Worm (Caenorhabditis elegans): Measurements from ENCODE around the gene arcp-1.
A peak's percentile ranks its signal among the peaks of the same experiment; 100 is the strongest.

Gene arcp-1

ce11 chrIII:3786427-3786935 lies 27.3 kb upstream of the arcp-1 start, which contains the start of gene acy-3:
Gene acy-3 (minus strand): TSS chrIII:3786477.
- no peak for TF ChIP-seq hmbx-1 (tag; optimal IDR thresholded peaks at IDR 0.05)
- 0 out of 2 replicates have a peak, but pooled peaks have one; percentile 30 for TF ChIP-seq flt-1 (GFP tag; IDR thresholded peaks at IDR 0.05)

- TF ChIP-seq pes-1 (GFP tag; IDR thresholded peaks at IDR 0.05) (no peak), flt-1 (GFP tag; IDR thresholded peaks at IDR 0.05) (no peak), F13C5.2 (tag; optimal IDR thresholded peaks at IDR 0.05) (no peak), sea-1 (GFP tag; conservative IDR thresholded peaks at IDR 0.05) (no peak), tbx-37 (GFP tag; conservative IDR thresholded peaks at IDR 0.05) (no peak), ceh-36 (tag; optimal IDR thresholded peaks at IDR 0.05) (no peak), scrt-1 (GFP tag; IDR thresholded peaks at IDR 0.05) (no peak), aly-1 (tag; optimal IDR thresholded peaks at IDR 0.05) (no peak), tbx-11 (GFP tag; IDR thresholded peaks at IDR 0.05) (no peak), hmbx-1 (tag; optimal IDR thresholded peaks at IDR 0.05) (no peak), ets-7 (tag; optimal IDR thresholded peaks at IDR 0.05) (no peak), hmg-4 (GFP tag; optimal IDR thresholded peaks at IDR 0.05) (no peak), hnd-1 (tag; optimal IDR thresholded peaks at IDR 0.05) (no peak), B0310.2 (tag; optimal IDR thresholded peaks at IDR 0.05) (no peak), ama-1 (optimal IDR thresholded peaks at IDR 0.05) (no peak), tra-4 (tag; optimal IDR thresholded peaks at IDR 0.05) (no peak), ceh-13 (GFP tag; optimal IDR thresholded peaks at IDR 0.05) (no peak)
These were observed 25.9 kb upstream of the arcp-1 start for ce11 chrIII:3785094-3785493.

- TF ChIP-seq ama-1 (optimal IDR thresholded peaks at IDR 0.05) (no peak), ceh-36 (tag; optimal IDR thresholded peaks at IDR 0.05) (no peak), ceh-13 (GFP tag; optimal IDR thresholded peaks at IDR 0.05) (no peak), tra-4 (tag; optimal IDR thresholded peaks at IDR 0.05) (no peak), tbx-37 (GFP tag; conservative IDR thresholded peaks at IDR 0.05) (no peak), sea-1 (GFP tag; conservative IDR thresholded peaks at IDR 0.05) (no peak), hnd-1 (tag; optimal IDR thresholded peaks at IDR 0.05) (no peak), scrt-1 (GFP tag; IDR thresholded peaks at IDR 0.05) (no peak), aly-1 (tag; optimal IDR thresholded peaks at IDR 0.05) (no peak), ets-7 (tag; optimal IDR thresholded peaks at IDR 0.05) (no peak), hmbx-1 (tag; optimal IDR thresholded peaks at IDR 0.05) (no peak), flt-1 (GFP tag; IDR thresholded peaks at IDR 0.05) (no peak), B0310.2 (tag; optimal IDR thresholded peaks at IDR 0.05) (no peak), F13C5.2 (tag; optimal IDR thresholded peaks at IDR 0.05) (no peak), hmg-4 (GFP tag; optimal IDR thresholded peaks at IDR 0.05) (no peak), tbx-11 (GFP tag; IDR thresholded peaks at IDR 0.05) (no peak), pes-1 (GFP tag; IDR thresholded peaks at IDR 0.05) (no peak)
These were observed 24.7 kb upstream of the arcp-1 start for ce11 chrIII:3783914-3784313.

- no peak for TF ChIP-seq ama-1 (optimal IDR thresholded peaks at IDR 0.05)
- TF ChIP-seq hmg-4 (GFP tag; optimal IDR thresholded peaks at IDR 0.05), result no peak
- TF ChIP-seq pes-1 (GFP tag; IDR thresholded peaks at IDR 0.05), result no peak
- no peak for TF ChIP-seq aly-1 (tag; optimal IDR thresholded peaks at IDR 0.05)
- TF ChIP-seq tbx-37 (GFP tag; conservative IDR thresholded peaks at IDR 0.05), result no peak
- no peak for TF ChIP-seq hmbx-1 (tag; optimal IDR thresholded peaks at IDR 0.05)
- TF ChIP-seq hnd-1 (tag; optimal IDR thresholded peaks at IDR 0.05), result no peak
- no peak for TF ChIP-seq sea-1 (GFP tag; conservative IDR thresholded peaks at IDR 0.05)
These were observed 23.6 kb upstream of the arcp-1 start for ce11 chrIII:3782853-3783252.

ce11 chrIII:3781827-3782226 lies 22.6 kb upstream of the arcp-1 start:
- TF ChIP-seq ceh-36 (tag; optimal IDR thresholded peaks at IDR 0.05) (no peak), tra-4 (tag; optimal IDR thresholded peaks at IDR 0.05) (no peak), aly-1 (tag; optimal IDR thresholded peaks at IDR 0.05) (no peak), hmbx-1 (tag; optimal IDR thresholded peaks at IDR 0.05) (no peak), hnd-1 (tag; optimal IDR thresholded peaks at IDR 0.05) (no peak), hmg-4 (GFP tag; optimal IDR thresholded peaks at IDR 0.05) (no peak), pes-1 (GFP tag; IDR thresholded peaks at IDR 0.05) (no peak), ama-1 (optimal IDR thresholded peaks at IDR 0.05) (no peak), tbx-11 (GFP tag; IDR thresholded peaks at IDR 0.05) (no peak), ets-7 (tag; optimal IDR thresholded peaks at IDR 0.05) (no peak), scrt-1 (GFP tag; IDR thresholded peaks at IDR 0.05) (no peak), tbx-37 (GFP tag; conservative IDR thresholded peaks at IDR 0.05) (no peak), B0310.2 (tag; optimal IDR thresholded peaks at IDR 0.05) (no peak), ceh-13 (GFP tag; optimal IDR thresholded peaks at IDR 0.05) (no peak), flt-1 (GFP tag; IDR thresholded peaks at IDR 0.05) (no peak), sea-1 (GFP tag; conservative IDR thresholded peaks at IDR 0.05) (no peak), F13C5.2 (tag; optimal IDR thresholded peaks at IDR 0.05) (no peak)

ce11 chrIII:3774550-3774949 lies 15.3 kb upstream of the arcp-1 start:
- TF ChIP-seq tra-4 (tag; optimal IDR thresholded peaks at IDR 0.05) (no peak), sea-1 (GFP tag; conservative IDR thresholded peaks at IDR 0.05) (no peak), hmg-4 (GFP tag; optimal IDR thresholded peaks at IDR 0.05) (no peak), ets-7 (tag; optimal IDR thresholded peaks at IDR 0.05) (no peak), pes-1 (GFP tag; IDR thresholded peaks at IDR 0.05) (no peak), aly-1 (tag; optimal IDR thresholded peaks at IDR 0.05) (no peak), hnd-1 (tag; optimal IDR thresholded peaks at IDR 0.05) (no peak), ceh-13 (GFP tag; optimal IDR thresholded peaks at IDR 0.05) (no peak), tbx-37 (GFP tag; conservative IDR thresholded peaks at IDR 0.05) (no peak), ceh-36 (tag; optimal IDR thresholded peaks at IDR 0.05) (no peak), tbx-11 (GFP tag; IDR thresholded peaks at IDR 0.05) (no peak), ama-1 (optimal IDR thresholded peaks at IDR 0.05) (no peak), hmbx-1 (tag; optimal IDR thresholded peaks at IDR 0.05) (no peak), F13C5.2 (tag; optimal IDR thresholded peaks at IDR 0.05) (no peak)

- TF ChIP-seq tbx-11 (GFP tag; IDR thresholded peaks at IDR 0.05) (no peak), aly-1 (tag; optimal IDR thresholded peaks at IDR 0.05) (no peak), hmg-4 (GFP tag; optimal IDR thresholded peaks at IDR 0.05) (no peak), ceh-36 (tag; optimal IDR thresholded peaks at IDR 0.05) (no peak), ets-7 (tag; optimal IDR thresholded peaks at IDR 0.05) (no peak), flt-1 (GFP tag; IDR thresholded peaks at IDR 0.05) (no peak), ceh-13 (GFP tag; optimal IDR thresholded peaks at IDR 0.05) (no peak), sea-1 (GFP tag; conservative IDR thresholded peaks at IDR 0.05) (no peak), hmbx-1 (tag; optimal IDR thresholded peaks at IDR 0.05) (no peak)
These were observed 14.0 kb upstream of the arcp-1 start, which contains the start of gene lec-4 for ce11 chrIII:3773173-3773572. Gene lec-4 (minus strand): TSS chrIII:3773326.
